Worm (Caenorhabditis elegans): Measurements from ENCODE around the gene natb-1.

- TF ChIP-seq him-1 (tag; optimal IDR thresholded peaks at IDR 0.05) = no peak
- no peak for TF ChIP-seq dao-5 (tag; optimal IDR thresholded peaks at IDR 0.05)
Observed at ce11 chrV:8024752-8025151, 41.5 kb upstream of the natb-1 start, which contains the start of gene F43H9.3.
